Worm (Caenorhabditis elegans): ENCODE measurements around the gene C01G6.3.
A peak's percentile ranks its signal among the peaks of the same experiment; 100 is the strongest.

C01G6.3 gene

DNA sequence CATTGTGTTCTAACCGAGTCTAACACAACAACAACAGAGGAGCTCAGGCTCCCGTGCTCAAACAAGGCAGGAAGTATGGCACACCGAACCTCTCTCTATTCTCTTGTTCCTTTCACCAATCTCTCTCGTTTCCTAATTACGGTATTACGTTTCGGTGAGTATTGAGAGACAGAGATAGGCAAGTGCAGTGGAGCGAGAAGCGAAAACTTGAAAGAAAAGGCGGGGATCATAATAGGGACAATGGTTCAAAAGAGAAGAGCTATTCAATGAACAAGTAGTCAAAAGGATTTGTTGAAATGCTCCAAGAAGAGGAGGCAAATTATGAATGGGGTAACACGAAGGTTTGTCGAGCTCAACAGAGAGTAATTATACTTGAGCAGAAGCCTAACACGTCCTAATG is 43.6 kb downstream of the C01G6.3 start:
- no peak for TF ChIP-seq nhr-11 (tag; optimal IDR thresholded peaks at IDR 0.05)
- 0 out of 2 replicates have a peak, but pooled peaks have one; percentile 12 for TF ChIP-seq ctbp-1 (GFP tag; IDR thresholded peaks at IDR 0.05)

ce11 chrII:9314733-9315132 is 45.0 kb downstream of the C01G6.3 start:
- TF ChIP-seq unc-39 (tag; optimal IDR thresholded peaks at IDR 0.05) (no peak), lin-1 (GFP tag; IDR thresholded peaks at IDR 0.05) (no peak), zag-1 (tag; optimal IDR thresholded peaks at IDR 0.05) (no peak), aha-1 (tag) (peak; percentile 9), ceh-82 (tag; optimal IDR thresholded peaks at IDR 0.05) (no peak), Y5F2A.4 (GFP tag; optimal IDR thresholded peaks at IDR 0.05) (no peak)

DNA sequence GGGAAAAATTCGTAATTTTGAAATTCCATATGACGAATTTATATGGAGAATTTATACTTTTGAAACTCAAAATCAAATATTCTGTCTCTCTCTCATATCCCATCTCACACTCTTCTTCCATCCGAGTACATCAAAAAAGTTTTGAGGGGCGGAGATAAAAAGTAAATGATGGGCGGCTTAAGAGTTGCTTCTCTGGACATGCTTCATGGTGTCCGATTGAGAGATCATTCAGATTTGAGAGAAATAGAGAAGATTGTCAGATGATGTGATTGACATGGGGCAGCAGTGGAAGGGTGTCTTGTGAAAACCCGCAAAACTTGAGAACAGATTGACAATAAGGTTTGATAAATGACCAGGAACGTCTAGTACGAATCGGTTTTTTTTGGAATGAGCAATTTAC is 46.0 kb downstream of the C01G6.3 start:
- TF ChIP-seq snpc-4 (tag; optimal IDR thresholded peaks at IDR 0.05) (no peak), hlh-30 (tag; optimal IDR thresholded peaks at IDR 0.05; ENCODE audit: insufficient read depth) (peak; percentile 6), madf-5 (GFP tag; IDR thresholded peaks at IDR 0.05) (no peak), unc-62 (GFP tag; optimal IDR thresholded peaks at IDR 0.05 in 1 of 2) (peak in 1 of 2 experiments; percentile 97), unc-62 (tag; optimal IDR thresholded peaks at IDR 0.05) (no peak), daf-19 (GFP tag; conservative IDR thresholded peaks at IDR 0.05) (no peak), rbr-2 (tag; optimal IDR thresholded peaks at IDR 0.05) (no peak)

- TF ChIP-seq tra-1 (GFP tag; IDR thresholded peaks at IDR 0.05) (no peak), ZK337.2 (GFP tag; IDR thresholded peaks at IDR 0.05) (no peak), dpl-1 (GFP tag; optimal IDR thresholded peaks at IDR 0.05) (no peak), fos-1 (tag; optimal IDR thresholded peaks at IDR 0.05) (no peak), D1046.2 (GFP tag; IDR thresholded peaks at IDR 0.05) (no peak), aha-1 (tag) (peak; percentile 85), madf-5 (GFP tag; IDR thresholded peaks at IDR 0.05) (no peak), nhr-237 (tag; optimal IDR thresholded peaks at IDR 0.05) (no peak)
Measured at ce11 chrII:9316801-9317200, 47.1 kb downstream of the C01G6.3 start.

ce11 chrII:9319058-9319915 is 49.6 kb downstream of the C01G6.3 start, which contains the start of the genes csa-1 and wdfy-2:
Gene csa-1, minus strand, starts transcription at chrII:9319726.
Gene wdfy-2, plus strand, starts transcription at chrII:9319865.
- TF ChIP-seq dpl-1 (GFP tag; optimal IDR thresholded peaks at IDR 0.05) (peak; percentile 61), zfp-2 (tag; optimal IDR thresholded peaks at IDR 0.05) (no peak), ZK337.2 (GFP tag; IDR thresholded peaks at IDR 0.05) (no peak), nhr-111 (GFP tag; optimal IDR thresholded peaks at IDR 0.05) (no peak), hmg-1.1 (GFP tag; IDR thresholded peaks at IDR 0.05) (no peak), nhr-76 (tag; optimal IDR thresholded peaks at IDR 0.05) (no peak), gei-8 (GFP tag; optimal IDR thresholded peaks at IDR 0.05) (no peak), dmd-9 (GFP tag; IDR thresholded peaks at IDR 0.05) (no peak), lin-1 (GFP tag; IDR thresholded peaks at IDR 0.05) (no peak), unc-130 (GFP tag; optimal IDR thresholded peaks at IDR 0.05) (no peak), mdl-1 (tag; optimal IDR thresholded peaks at IDR 0.05) (no peak), egl-27 (tag; optimal IDR thresholded peaks at IDR 0.05) (no peak), mxl-3 (GFP tag; optimal IDR thresholded peaks at IDR 0.05) (peak; percentile 26), daf-12 (tag; optimal IDR thresholded peaks at IDR 0.05) (no peak), zfp-3 (GFP tag; conservative IDR thresholded peaks at IDR 0.05) (no peak), aha-1 (tag) (peak; percentile 74), F26F4.8 (GFP tag; conservative IDR thresholded peaks at IDR 0.05) (no peak), set-16 (GFP tag; IDR thresholded peaks at IDR 0.05) (no peak), lin-38 (GFP tag; IDR thresholded peaks at IDR 0.05) (no peak), skn-1 (tag; optimal IDR thresholded peaks at IDR 0.05) (no peak), ceh-44 (GFP tag; IDR thresholded peaks at IDR 0.05) (no peak), mes-2 (tag; optimal IDR thresholded peaks at IDR 0.05; ENCODE audit: poor library complexity, severe bottlenecking) (peak; percentile 66), nhr-25 (tag; optimal IDR thresholded peaks at IDR 0.05; ENCODE audit: borderline replicate concordance, insufficient read depth) (no peak), fkh-10 (GFP tag; optimal IDR thresholded peaks at IDR 0.05) (no peak), lsy-2 (tag; optimal IDR thresholded peaks at IDR 0.05) (peak in 1 of 2 experiments; percentile 23), unc-39 (tag; optimal IDR thresholded peaks at IDR 0.05) (no peak), vab-7 (GFP tag; IDR thresholded peaks at IDR 0.05) (no peak)
